Fruit fly (Drosophila melanogaster) whole organism, embryonic: ENCODE measurements around the gene Ssk.

Experiments
- CG1024 ChIP-seq: fragments of 200-800 bp; sonication (Bioruptor generic); IDR thresholded peaks from 2 replicates; pipeline ENCODE4 v1.3.6; 2022; ENCODE audit warnings: missing biosample characterization, missing genetic modification characterization
- CG11398 ChIP-seq: fragments of 200-800 bp; sonication (Bioruptor generic); optimal IDR thresholded peaks from 2 replicates; lab custom pipeline; 2016; ENCODE audit warnings: missing biosample characterization, missing genetic modification characterization
- CG12391 ChIP-seq: fragments of 200-800 bp; sonication (Bioruptor generic); optimal IDR thresholded peaks from 3 replicates; lab custom pipeline; 2018; ENCODE audit warnings: missing biosample characterization, mild to moderate bottlenecking, missing genetic modification characterization, moderate library complexity
- CG13296 ChIP-seq: fragments of 200-800 bp; sonication (Bioruptor generic); optimal IDR thresholded peaks from 3 replicates; lab custom pipeline; 2018; ENCODE audit warnings: missing biosample characterization, mild to moderate bottlenecking, missing genetic modification characterization
- CG13424 ChIP-seq: fragments of 200-800 bp; sonication (Bioruptor generic); optimal IDR thresholded peaks from 2 replicates; lab custom pipeline; 2019; ENCODE audit warnings: missing biosample characterization, mild to moderate bottlenecking, missing genetic modification characterization, moderate library complexity
- CG15073 ChIP-seq: fragments of 200-800 bp; sonication (Bioruptor generic); optimal IDR thresholded peaks from 2 replicates; lab custom pipeline; 2016; ENCODE audit warnings: missing biosample characterization, missing genetic modification characterization
- CG17802 ChIP-seq: fragments of 200-800 bp; sonication (Bioruptor generic); optimal IDR thresholded peaks from 2 replicates; lab custom pipeline; 2018; ENCODE audit warnings: missing biosample characterization, mild to moderate bottlenecking, missing genetic modification characterization, moderate library complexity
- CG30403 ChIP-seq: fragments of 200-800 bp; sonication (Bioruptor generic); optimal IDR thresholded peaks from 3 replicates; lab custom pipeline; 2016; ENCODE audit warnings: missing biosample characterization, missing genetic modification characterization
- CG31388 ChIP-seq: fragments of 200-800 bp; sonication (Bioruptor generic); optimal IDR thresholded peaks from 2 replicates; lab custom pipeline; 2016; ENCODE audit warnings: missing biosample characterization, missing genetic modification characterization
- CG3407 ChIP-seq: fragments of 200-800 bp; sonication (Bioruptor generic); optimal IDR thresholded peaks from 2 replicates; lab custom pipeline; 2018; ENCODE audit warnings: missing biosample characterization, mild to moderate bottlenecking, missing genetic modification characterization
- CG3726 ChIP-seq: fragments of 200-800 bp; sonication (Bioruptor generic); IDR thresholded peaks from 3 replicates; pipeline ENCODE4, ENCODE4 v1.3.6; 2022; ENCODE audit warnings: missing biosample characterization, missing genetic modification characterization
- CG3847 ChIP-seq: fragments of 200-800 bp; sonication (Bioruptor generic); IDR thresholded peaks from 2 replicates; pipeline ENCODE4 v1.3.6; 2022; ENCODE audit warnings: missing biosample characterization, missing genetic modification characterization
- CG42726 ChIP-seq: fragments of 200-800 bp; sonication (Bioruptor generic); IDR thresholded peaks from 2 replicates; pipeline ENCODE4 v1.3.6; 2022; ENCODE audit warnings: missing biosample characterization, missing genetic modification characterization; ENCODE audit not compliant: partially characterized antibody
- CG6854 ChIP-seq: fragments of 200-800 bp; sonication (Bioruptor generic); optimal IDR thresholded peaks from 3 replicates; lab custom pipeline; 2017; ENCODE audit warnings: missing biosample characterization, mild to moderate bottlenecking, missing genetic modification characterization
- CG8478 ChIP-seq: fragments of >200 bp; optimal IDR thresholded peaks from 2 replicates; lab custom pipeline; 2018
- CTCF ChIP-seq: fragments of 200-800 bp; sonication (Bioruptor generic); optimal IDR thresholded peaks from 2 replicates; lab custom pipeline; 2017; ENCODE audit warnings: missing biosample characterization, mild to moderate bottlenecking, missing genetic modification characterization, moderate library complexity
- D ChIP-seq, 2 experiments: fragments of 200-800 bp in 1 of 2; fragments of >200 bp in 1 of 2; sonication (Bioruptor generic) in 1 of 2; optimal IDR thresholded peaks; 2 replicates in 1 of 2; 3 replicates in 1 of 2; lab custom pipeline; 2017; ENCODE audit warnings: mild to moderate bottlenecking in 1 of 2, missing biosample characterization in 1 of 2, missing genetic modification characterization in 1 of 2, missing genetic modification reagents in 1 of 2
- Dip2 ChIP-seq: fragments of 200-800 bp; sonication (Bioruptor generic); IDR thresholded peaks from 2 replicates; pipeline ENCODE4 v1.3.6; 2022; ENCODE audit warnings: missing biosample characterization, missing genetic modification characterization
- Dip3 ChIP-seq: fragments of 200-800 bp; sonication (Bioruptor generic); optimal IDR thresholded peaks from 3 replicates; lab custom pipeline; 2016; ENCODE audit warnings: missing biosample characterization, missing genetic modification characterization
- E2f2 ChIP-seq: fragments of 200-800 bp; sonication (Bioruptor generic); IDR thresholded peaks from 2 replicates; pipeline ENCODE4 v1.3.6; 2022; ENCODE audit warnings: missing biosample characterization, missing genetic modification characterization
- GATAe ChIP-seq: fragments of 200-800 bp; sonication (Bioruptor generic); conservative IDR thresholded peaks from 2 replicates; pipeline ENCODE4 v1.3.6; 2022; ENCODE audit warnings: missing biosample characterization, missing genetic modification characterization
- H2.0 ChIP-seq: fragments of 200-800 bp; sonication (Bioruptor generic); IDR thresholded peaks from 2 replicates; pipeline ENCODE4 v1.3.6; 2022; ENCODE audit warnings: missing biosample characterization, missing genetic modification characterization
- HLHmδ ChIP-seq: fragments of 200-800 bp; sonication (Bioruptor generic); optimal IDR thresholded peaks from 2 replicates; lab custom pipeline; 2018; ENCODE audit warnings: missing biosample characterization, mild to moderate bottlenecking, missing genetic modification characterization, moderate library complexity
- Hey ChIP-seq: fragments of 200-800 bp; sonication (Bioruptor generic); optimal IDR thresholded peaks from 3 replicates; lab custom pipeline; 2018; ENCODE audit warnings: missing biosample characterization, mild to moderate bottlenecking, missing genetic modification characterization
- Hr78 ChIP-seq, 2 experiments: fragments of 200-800 bp in 1 of 2; fragments of >200 bp in 1 of 2; sonication (Bioruptor generic) in 1 of 2; optimal IDR thresholded peaks; 2 replicates each; lab custom pipeline; 2017 to 2019; ENCODE audit warnings: missing biosample characterization in 2 of 2, missing genetic modification characterization in 2 of 2, mild to moderate bottlenecking in 1 of 2, moderate library complexity in 1 of 2
- Mad ChIP-seq: fragments of 200-800 bp; sonication (Bioruptor generic); optimal IDR thresholded peaks from 2 replicates; lab custom pipeline; 2016; ENCODE audit warnings: missing biosample characterization, missing genetic modification characterization
- Mrtf ChIP-seq: fragments of 200-800 bp; sonication (Bioruptor generic); IDR thresholded peaks from 3 replicates; pipeline ENCODE4 v1.3.6; 2022; ENCODE audit warnings: missing biosample characterization, missing genetic modification characterization
- Myb ChIP-seq: fragments of 200-800 bp; sonication (Bioruptor generic); optimal IDR thresholded peaks from 2 replicates; lab custom pipeline; 2016; ENCODE audit warnings: missing biosample characterization, missing genetic modification characterization
- NC2α ChIP-seq: fragments of 200-800 bp; sonication (Bioruptor generic); optimal IDR thresholded peaks from 2 replicates; lab custom pipeline; 2016; ENCODE audit warnings: missing biosample characterization, missing genetic modification characterization
- NfI ChIP-seq: fragments of 200-800 bp; sonication (Bioruptor generic); optimal IDR thresholded peaks from 3 replicates; lab custom pipeline; 2018; ENCODE audit warnings: missing biosample characterization, mild to moderate bottlenecking, missing genetic modification characterization, moderate library complexity
- PHDP ChIP-seq: fragments of 200-800 bp; sonication (Bioruptor generic); optimal IDR thresholded peaks from 3 replicates; lab custom pipeline; 2018; ENCODE audit warnings: missing biosample characterization, mild to moderate bottlenecking, missing genetic modification characterization, moderate library complexity
- YL-1 ChIP-seq: fragments of 200-800 bp; sonication (Bioruptor generic); optimal IDR thresholded peaks from 3 replicates; lab custom pipeline; 2017; ENCODE audit warnings: missing biosample characterization, mild to moderate bottlenecking, missing genetic modification characterization
- ash1 ChIP-seq: fragments of 200-800 bp; sonication (Bioruptor generic); optimal IDR thresholded peaks from 2 replicates; lab custom pipeline; 2018; ENCODE audit warnings: missing biosample characterization, mild to moderate bottlenecking, missing genetic modification characterization
- bsh ChIP-seq, 2 experiments: fragments of 200-800 bp; sonication (Bioruptor generic); optimal IDR thresholded peaks; 2 replicates each; lab custom pipeline; 2017 to 2018; ENCODE audit warnings: mild to moderate bottlenecking in 2 of 2, missing biosample characterization in 2 of 2, missing genetic modification characterization in 2 of 2, moderate library complexity in 1 of 2
- crc ChIP-seq: fragments of 200-800 bp; sonication (Bioruptor generic); optimal IDR thresholded peaks from 2 replicates; lab custom pipeline; 2016; ENCODE audit warnings: missing biosample characterization, missing genetic modification characterization
- dan ChIP-seq: fragments of 200-800 bp; sonication (Bioruptor generic); IDR thresholded peaks from 2 replicates; pipeline ENCODE4 v1.3.6; 2022; ENCODE audit warnings: missing biosample characterization, missing genetic modification characterization
- ewg ChIP-seq: fragments of 200-800 bp; sonication (Bioruptor generic); optimal IDR thresholded peaks from 3 replicates; lab custom pipeline; 2017; ENCODE audit warnings: mild to moderate bottlenecking, missing biosample characterization, missing genetic modification reagents, missing genetic modification characterization
- fd64A ChIP-seq: fragments of 200-800 bp; sonication (Bioruptor generic); optimal IDR thresholded peaks from 3 replicates; lab custom pipeline; 2018; ENCODE audit warnings: missing biosample characterization, mild to moderate bottlenecking, missing genetic modification characterization
- ind ChIP-seq: fragments of 200-800 bp; sonication (Bioruptor generic); optimal IDR thresholded peaks from 3 replicates; lab custom pipeline; 2016; ENCODE audit warnings: missing biosample characterization, missing genetic modification characterization
- ken ChIP-seq: fragments of 200-800 bp; sonication (Bioruptor generic); IDR thresholded peaks from 3 replicates; pipeline ENCODE4 v1.3.6; 2022; ENCODE audit warnings: missing biosample characterization, missing genetic modification characterization
- knrl ChIP-seq: fragments of 200-800 bp; sonication (Bioruptor generic); IDR thresholded peaks from 3 replicates; pipeline ENCODE4 v1.3.6; 2022; ENCODE audit warnings: missing biosample characterization, missing genetic modification characterization; ENCODE audit not compliant: partially characterized antibody
- lilli ChIP-seq: fragments of 200-800 bp; sonication (Bioruptor generic); optimal IDR thresholded peaks from 3 replicates; lab custom pipeline; 2016; ENCODE audit warnings: missing biosample characterization, missing genetic modification characterization
- onecut ChIP-seq: fragments of 200-800 bp; sonication (Bioruptor generic); IDR thresholded peaks from 2 replicates; pipeline ENCODE4 v1.3.6; 2022; ENCODE audit warnings: missing biosample characterization, missing genetic modification characterization
- prd ChIP-seq, 3 experiments: fragments of >200 bp in 2 of 3; fragments of 200-800 bp in 1 of 3; sonication (Bioruptor generic) in 1 of 3; optimal IDR thresholded peaks in 2 of 3; IDR thresholded peaks in 1 of 3; 2 replicates in 2 of 3; 3 replicates in 1 of 3; pipeline versions ENCODE4 v1.3.6 to Lab custom; 2017 to 2022; ENCODE audit warnings: missing biosample characterization in 1 of 3, missing genetic modification characterization in 1 of 3
- ranshi ChIP-seq: fragments of 200-800 bp; sonication (Bioruptor generic); IDR thresholded peaks from 2 replicates; pipeline ENCODE4 v1.3.6; 2022; ENCODE audit warnings: missing biosample characterization, missing genetic modification characterization
- row ChIP-seq: fragments of 200-800 bp; sonication (Bioruptor generic); IDR thresholded peaks from 3 replicates; pipeline ENCODE4 v1.3.6; 2022; ENCODE audit warnings: missing biosample characterization, missing genetic modification characterization
- sc ChIP-seq, 3 experiments: fragments of >200 bp in 2 of 3; fragments of 200-800 bp in 1 of 3; sonication (Bioruptor generic) in 1 of 3; optimal IDR thresholded peaks; 2 replicates in 2 of 3; 3 replicates in 1 of 3; lab custom pipeline; 2017; ENCODE audit warnings: mild to moderate bottlenecking in 1 of 3, missing biosample characterization in 1 of 3, missing genetic modification characterization in 1 of 3, missing genetic modification reagents in 1 of 3
- seq ChIP-seq: fragments of 200-800 bp; sonication (Bioruptor generic); IDR thresholded peaks from 2 replicates; pipeline ENCODE4 v1.3.6; 2022; ENCODE audit warnings: missing biosample characterization, missing genetic modification characterization
- unc-4 ChIP-seq: fragments of 200-800 bp; sonication (Bioruptor generic); IDR thresholded peaks from 2 replicates; pipeline ENCODE4 v1.3.6; 2022; ENCODE audit warnings: missing biosample characterization, missing genetic modification characterization; ENCODE audit not compliant: partially characterized antibody
- wek ChIP-seq: fragments of 200-800 bp; sonication (Bioruptor generic); optimal IDR thresholded peaks from 3 replicates; lab custom pipeline; 2018; ENCODE audit warnings: missing biosample characterization, mild to moderate bottlenecking, missing genetic modification characterization, moderate library complexity

Ssk gene

DNA sequence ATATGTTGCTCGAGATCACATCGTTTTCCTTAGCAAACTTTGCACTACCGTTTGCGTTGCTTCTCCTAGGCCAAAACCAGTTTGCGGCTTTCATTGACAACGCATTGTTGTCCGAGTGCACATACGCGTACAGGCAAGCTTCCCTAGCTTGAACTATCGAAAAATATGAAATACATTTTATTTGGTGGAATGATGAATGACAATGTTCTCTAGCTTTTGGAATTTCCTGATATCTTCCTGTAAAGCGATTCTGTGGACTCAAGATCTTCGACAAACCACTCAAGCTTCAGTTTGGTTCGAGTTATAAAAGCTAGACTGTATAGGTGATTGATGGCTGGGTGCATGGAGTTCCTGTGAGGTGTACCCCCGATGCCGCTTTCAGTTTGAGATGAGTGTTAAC is 7.6 kb downstream of the Ssk start (continued):
- TF ChIP-seq NC2α (GFP tag; lab: Kevin White, UChicago) (peak; percentile 18), crc (GFP tag; lab: Kevin White, UChicago) (peak; percentile 46), unc-4 (no peak), CG3847 (peak; percentile 50; the same call in 1 of the 2 replicates), ewg (peak; percentile 35), onecut (GFP tag; lab: Robert Waterston, UW) (peak; percentile 26), bsh (GFP tag; optimal IDR thresholded peaks at IDR 0.05; lab: Kevin White, UChicago) (peak; percentile 72 to 81), CG3726 (peak; percentile 23; the same call in 1 of the 3 replicates), CG31388 (GFP tag; lab: Kevin White, UChicago) (no peak), HLHmδ (GFP tag; lab: Kevin White, UChicago) (no peak), CG30403 (peak; percentile 46), CG12391 (tag; lab: Kevin White, UChicago) (peak; percentile 62), ranshi (peak; percentile 52), GATAe (no peak), CG3407 (GFP tag; lab: Kevin White, UChicago) (peak; percentile 37), CG1024 (GFP tag; lab: Robert Waterston, UW) (0 out of 2 replicates have a peak, but pooled peaks have one; percentile 44), Mad (no peak), wek (no peak), ken (GFP tag; lab: Robert Waterston, UW) (peak; percentile 74), seq (GFP tag; lab: Robert Waterston, UW) (peak; percentile 42; the same call in 1 of the 2 replicates), CG42726 (GFP tag; lab: Robert Waterston, UW) (no peak), Mrtf (GFP tag; lab: Robert Waterston, UW) (peak; percentile 49; the same call in 2 of the 3 replicates), NfI (GFP tag; lab: Kevin White, UChicago) (peak; percentile 57), CG15073 (GFP tag; lab: Kevin White, UChicago) (no peak), CG8478 (lab: Kevin White, UChicago) (no peak), E2f2 (peak; percentile 44; the same call in 1 of the 2 replicates), knrl (GFP tag; lab: Robert Waterston, UW) (no peak), fd64A (GFP tag; lab: Kevin White, UChicago) (peak; percentile 8), CG13424 (peak; percentile 56), CG13296 (GFP tag; lab: Kevin White, UChicago) (no peak), lilli (GFP tag; lab: Kevin White, UChicago) (peak; percentile 41), prd (optimal IDR thresholded peaks at IDR 0.05; lab: Kevin White, UChicago) (no peak), prd (GFP tag; IDR thresholded peaks at IDR 0.05; lab: Robert Waterston, UW) (peak; percentile 73; the same call in 2 of the 3 replicates), PHDP (tag; lab: Kevin White, UChicago) (peak; percentile 57), Hr78 (GFP tag; optimal IDR thresholded peaks at IDR 0.05; lab: Kevin White, UChicago) (peak in 1 of 2 experiments; percentile 56), H2.0 (GFP tag; lab: Robert Waterston, UW) (peak; percentile 70), CG11398 (GFP tag; lab: Kevin White, UChicago) (no peak), dan (no peak), row (GFP tag; lab: Robert Waterston, UW) (peak; percentile 74), Myb (peak; percentile 20), CTCF (GFP tag; lab: Kevin White, UChicago) (no peak), Hey (tag; lab: Kevin White, UChicago) (no peak), CG6854 (GFP tag; lab: Kevin White, UChicago) (no peak), CG17802 (tag; lab: Kevin White, UChicago) (peak; percentile 52), sc (optimal IDR thresholded peaks at IDR 0.05; lab: Kevin White, UChicago) (no peak), sc (GFP tag; optimal IDR thresholded peaks at IDR 0.05; lab: Kevin White, UChicago) (peak; percentile 4), Dip2 (GFP tag; lab: Robert Waterston, UW) (no peak), D (optimal IDR thresholded peaks at IDR 0.05; lab: Kevin White, UChicago) (no peak), D (GFP tag; optimal IDR thresholded peaks at IDR 0.05; lab: Kevin White, UChicago) (peak; percentile 69), ind (GFP tag; lab: Kevin White, UChicago) (peak; percentile 68), YL-1 (no peak), Dip3 (GFP tag; lab: Kevin White, UChicago) (no peak), ash1 (no peak)
